Worm (Caenorhabditis elegans): ENCODE measurements around the gene dyrb-1.
A peak's percentile ranks its signal among the peaks of the same experiment; 100 is the strongest.

Gene dyrb-1

DNA sequence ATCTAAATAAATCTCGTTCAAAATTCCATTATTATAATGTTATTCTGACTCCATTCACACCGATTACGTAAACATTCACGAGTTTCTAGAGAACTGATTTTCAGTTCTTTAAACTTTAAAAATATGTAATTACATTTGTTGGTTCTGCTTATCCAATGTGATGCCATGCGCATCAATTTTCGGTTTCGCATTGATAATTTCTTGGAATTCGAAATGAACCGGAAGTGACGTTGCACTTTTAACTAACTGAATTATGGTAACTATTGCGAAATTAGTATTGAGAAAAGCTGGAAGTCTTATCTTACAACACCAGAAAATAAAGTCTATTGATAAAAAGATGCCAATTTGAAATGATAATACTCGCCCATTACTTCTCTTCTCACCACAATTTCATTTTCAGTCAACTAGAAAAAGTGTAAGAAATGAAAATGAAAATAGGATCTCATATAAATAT is 10.9 kb upstream of the dyrb-1 start:
- TF ChIP-seq nhr-12 (tag; optimal IDR thresholded peaks at IDR 0.05) (no peak), nhr-20 (tag; optimal IDR thresholded peaks at IDR 0.05) (peak; percentile 51), fkh-10 (GFP tag; optimal IDR thresholded peaks at IDR 0.05) (peak; percentile 14), nhr-71 (tag; optimal IDR thresholded peaks at IDR 0.05) (peak; percentile 90), nhr-47 (tag; optimal IDR thresholded peaks at IDR 0.05) (peak; percentile 82), lin-15B (tag; optimal IDR thresholded peaks at IDR 0.05) (no peak), xbp-1 (tag; optimal IDR thresholded peaks at IDR 0.05) (peak; percentile 18), C16A3.4 (tag; optimal IDR thresholded peaks at IDR 0.05) (no peak), elt-2 (tag; optimal IDR thresholded peaks at IDR 0.05) (peak; percentile 69), tlp-1 (tag; optimal IDR thresholded peaks at IDR 0.05) (no peak), pqm-1 (tag; optimal IDR thresholded peaks at IDR 0.05) (peak; percentile 3), nhr-76 (tag; optimal IDR thresholded peaks at IDR 0.05) (no peak), ztf-4 (tag; optimal IDR thresholded peaks at IDR 0.05) (peak; percentile 53), nhr-11 (tag; optimal IDR thresholded peaks at IDR 0.05) (peak; percentile 69), sox-4 (tag; optimal IDR thresholded peaks at IDR 0.05) (peak; percentile 96), pax-3 (tag; optimal IDR thresholded peaks at IDR 0.05) (peak; percentile 77), nhr-19 (GFP tag; conservative IDR thresholded peaks at IDR 0.05) (peak; percentile 15; the same call in 1 of the 2 replicates), dsc-1 (tag; optimal IDR thresholded peaks at IDR 0.05) (peak; percentile 93), lin-14 (GFP tag; optimal IDR thresholded peaks at IDR 0.05) (peak; percentile 67), swsn-7 (tag; optimal IDR thresholded peaks at IDR 0.05) (peak; percentile 35), tbx-2 (tag; optimal IDR thresholded peaks at IDR 0.05) (peak; percentile 7), ceh-63 (GFP tag; optimal IDR thresholded peaks at IDR 0.05) (no peak), ceh-8 (GFP tag; optimal IDR thresholded peaks at IDR 0.05) (peak; percentile 16), lin-35 (GFP tag; optimal IDR thresholded peaks at IDR 0.05) (peak in 1 of 2 experiments; percentile 32), lin-39 (tag; optimal IDR thresholded peaks at IDR 0.05) (no peak), lin-13 (GFP tag; optimal IDR thresholded peaks at IDR 0.05) (peak; percentile 10), fkh-8 (tag; optimal IDR thresholded peaks at IDR 0.05) (peak; percentile 92), mep-1 (tag; optimal IDR thresholded peaks at IDR 0.05) (peak; percentile 9), egl-13 (tag; optimal IDR thresholded peaks at IDR 0.05) (peak; percentile 71), ceh-90 (tag; optimal IDR thresholded peaks at IDR 0.05) (peak; percentile 19), aly-2 (tag; optimal IDR thresholded peaks at IDR 0.05) (no peak), efl-1 (optimal IDR thresholded peaks at IDR 0.05) (no peak), efl-1 (GFP tag; optimal IDR thresholded peaks at IDR 0.05 in 1 of 2) (peak in 1 of 2 experiments; percentile 40), alr-1 (tag; optimal IDR thresholded peaks at IDR 0.05; ENCODE audit: borderline replicate concordance) (no peak), zip-4 (GFP tag; optimal IDR thresholded peaks at IDR 0.05) (peak; percentile 60), lsy-2 (tag; optimal IDR thresholded peaks at IDR 0.05) (peak; percentile 45 to 55)

DNA sequence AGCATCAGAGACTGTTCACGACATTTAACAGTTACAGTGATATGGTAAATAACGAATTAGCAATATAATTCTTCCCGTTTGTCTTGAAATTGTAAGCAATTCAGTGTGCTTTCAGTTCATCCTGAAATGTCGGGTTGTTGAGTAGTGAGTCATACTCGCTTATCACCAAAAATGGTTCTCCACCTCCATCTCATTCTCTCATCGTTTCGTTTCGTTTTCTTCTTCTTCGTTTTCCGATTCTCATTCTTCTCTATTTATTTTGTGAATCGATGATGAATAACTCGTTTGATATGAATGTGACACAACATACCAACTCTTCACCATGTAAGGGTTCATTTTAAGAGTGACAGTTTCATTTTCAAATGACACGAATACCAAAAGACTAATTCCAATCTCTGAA is 9.5 kb upstream of the dyrb-1 start:
- TF ChIP-seq lin-35 (GFP tag; optimal IDR thresholded peaks at IDR 0.05) = peak in 1 of 2 experiments; percentile 42
- TF ChIP-seq nhr-12 (tag; optimal IDR thresholded peaks at IDR 0.05) = no peak
- no peak for TF ChIP-seq ceh-88 (GFP tag; IDR thresholded peaks at IDR 0.05)

DNA sequence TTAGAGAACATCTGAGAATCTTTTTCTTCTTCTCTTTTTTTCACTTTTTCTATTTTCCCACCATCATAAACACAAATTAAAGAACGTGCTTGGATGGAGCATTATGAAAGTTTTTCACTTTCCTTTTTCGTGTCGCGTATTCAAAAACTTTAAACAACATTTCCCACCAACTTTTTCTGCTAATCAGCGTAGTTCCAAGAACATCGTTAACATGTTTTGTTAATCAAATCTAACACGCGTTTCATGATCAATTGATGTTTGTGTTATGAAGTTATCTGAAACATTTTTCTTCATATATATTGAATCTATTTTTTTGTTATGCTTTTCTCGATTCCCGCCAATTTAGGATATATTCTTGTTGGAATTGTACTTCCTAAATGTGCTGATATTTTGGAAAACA is 8.7 kb upstream of the dyrb-1 start:
- TF ChIP-seq unc-30 (tag; optimal IDR thresholded peaks at IDR 0.05) (no peak), nhr-76 (tag; optimal IDR thresholded peaks at IDR 0.05) (no peak), nhr-11 (tag; optimal IDR thresholded peaks at IDR 0.05) (peak; percentile 25), nhr-71 (tag; optimal IDR thresholded peaks at IDR 0.05) (peak; percentile 76), mep-1 (tag; optimal IDR thresholded peaks at IDR 0.05) (no peak), hlh-17 (GFP tag; optimal IDR thresholded peaks at IDR 0.05; ENCODE audit: borderline replicate concordance) (no peak), ceh-8 (GFP tag; optimal IDR thresholded peaks at IDR 0.05) (no peak), isw-1 (GFP tag; IDR thresholded peaks at IDR 0.05) (no peak), efl-1 (optimal IDR thresholded peaks at IDR 0.05) (no peak), efl-1 (GFP tag; optimal IDR thresholded peaks at IDR 0.05 in 1 of 2) (no peak), grh-1 (GFP tag; IDR thresholded peaks at IDR 0.05) (no peak), aly-2 (tag; optimal IDR thresholded peaks at IDR 0.05) (no peak), elt-2 (tag; optimal IDR thresholded peaks at IDR 0.05) (no peak), unc-98 (GFP tag; IDR thresholded peaks at IDR 0.05) (no peak), ceh-90 (tag; optimal IDR thresholded peaks at IDR 0.05) (no peak), efl-3 (GFP tag; optimal IDR thresholded peaks at IDR 0.05) (no peak), ceh-88 (GFP tag; IDR thresholded peaks at IDR 0.05) (no peak), fkh-10 (GFP tag; optimal IDR thresholded peaks at IDR 0.05) (no peak), fkh-8 (tag; optimal IDR thresholded peaks at IDR 0.05) (peak; percentile 86), nhr-90 (tag; optimal IDR thresholded peaks at IDR 0.05; ENCODE audit: poor library complexity) (no peak), sox-4 (tag; optimal IDR thresholded peaks at IDR 0.05) (peak; percentile 4), sup-37 (GFP tag; optimal IDR thresholded peaks at IDR 0.05) (no peak), sptf-1 (tag; optimal IDR thresholded peaks at IDR 0.05) (no peak), lin-14 (GFP tag; optimal IDR thresholded peaks at IDR 0.05) (peak; percentile 47), zip-4 (GFP tag; optimal IDR thresholded peaks at IDR 0.05) (no peak), nhr-47 (tag; optimal IDR thresholded peaks at IDR 0.05) (peak; percentile 64), xbp-1 (tag; optimal IDR thresholded peaks at IDR 0.05) (no peak), nhr-19 (GFP tag; conservative IDR thresholded peaks at IDR 0.05) (no peak), Y116A8C.19 (tag; optimal IDR thresholded peaks at IDR 0.05; ENCODE audit: borderline replicate concordance) (no peak)
